Worm (Caenorhabditis elegans) whole organism, L4 larva: ENCODE data around the gene F29C4.4.

ENCODE experiments used
- F26F4.8 ChIP-seq: fragments of 200-800 bp; sonication (Bioruptor generic); conservative IDR thresholded peaks from 2 replicates; pipeline ENCODE4 v1.3.6; 2022; ENCODE audit warnings: missing genetic modification characterization, missing compliant biosample characterization
- F49E8.2 ChIP-seq: sonication (generic microtip); optimal IDR thresholded peaks from 2 replicates; lab custom pipeline; 2016; ENCODE audit warnings: missing compliant biosample characterization, mild to moderate bottlenecking, missing genetic modification characterization, borderline replicate concordance
- T26A8.4 ChIP-seq: fragments of 200-800 bp; sonication (Bioruptor generic); IDR thresholded peaks from 2 replicates; pipeline ENCODE4 v1.3.6; 2022; ENCODE audit warnings: missing genetic modification characterization, missing compliant biosample characterization
- Y75B8A.6 ChIP-seq: fragments of 200-800 bp; sonication (Bioruptor generic); IDR thresholded peaks from 2 replicates; pipeline ENCODE4 v1.3.6; 2022; ENCODE audit warnings: missing genetic modification reagents, missing genetic modification characterization, missing compliant biosample characterization
- ZK337.2 ChIP-seq: fragments of 200-800 bp; sonication (Bioruptor generic); IDR thresholded peaks from 2 replicates; pipeline ENCODE4 v1.3.6; 2022; ENCODE audit warnings: missing genetic modification reagents, missing genetic modification characterization, missing compliant biosample characterization
- aha-1 ChIP-seq: fragments of 150-350 bp; peaks from one replicate; lab custom pipeline; 2014; ENCODE audit warnings: missing biosample characterization, missing genetic modification characterization
- attf-4 ChIP-seq: sonication (generic microtip); optimal IDR thresholded peaks from 3 replicates; lab custom pipeline; 2017; ENCODE audit warnings: missing biosample characterization, missing genetic modification characterization
- ceh-28 ChIP-seq: fragments of 150-350 bp; optimal IDR thresholded peaks from 2 replicates; lab custom pipeline; 2014; ENCODE audit warnings: missing biosample characterization, missing genetic modification reagents, missing genetic modification characterization
- ceh-44 ChIP-seq: fragments of 200-800 bp; sonication (Bioruptor generic); IDR thresholded peaks from 2 replicates; pipeline ENCODE4 v1.3.6; 2022; ENCODE audit warnings: missing genetic modification reagents, missing genetic modification characterization, missing compliant biosample characterization
- ceh-82 ChIP-seq: sonication (generic microtip); optimal IDR thresholded peaks from 2 replicates; lab custom pipeline; 2017; ENCODE audit warnings: missing biosample characterization, missing genetic modification characterization
- ces-1 ChIP-seq: fragments of 150-350 bp; sonication (generic microtip); optimal IDR thresholded peaks from 4 replicates; lab custom pipeline; 2014; ENCODE audit warnings: missing biosample characterization, missing genetic modification reagents, missing genetic modification characterization
- cey-2 ChIP-seq: sonication (generic microtip); optimal IDR thresholded peaks from 3 replicates; lab custom pipeline; 2017; ENCODE audit warnings: missing genetic modification characterization, mild to moderate bottlenecking, missing compliant biosample characterization, antibody characterized with exemption, borderline replicate concordance; ENCODE audit not compliant: insufficient read depth
- ctbp-1 ChIP-seq: fragments of 200-800 bp; sonication (Bioruptor generic); IDR thresholded peaks from 2 replicates; pipeline ENCODE4 v1.3.6; 2022; ENCODE audit warnings: missing genetic modification reagents, missing genetic modification characterization, missing compliant biosample characterization
- daf-16 ChIP-seq, 3 experiments: sonication (generic microtip); optimal IDR thresholded peaks; 2 replicates each; lab custom pipeline; 2016 to 2017; ENCODE audit warnings: missing genetic modification characterization in 3 of 3, missing genetic modification reagents in 3 of 3, mild to moderate bottlenecking in 2 of 3, missing compliant biosample characterization in 2 of 3, missing biosample characterization in 1 of 3, moderate library complexity in 1 of 3
- dmd-6 ChIP-seq: fragments of 200-800 bp; sonication (Bioruptor generic); IDR thresholded peaks from 2 replicates; pipeline ENCODE4 v1.3.6; 2022; ENCODE audit warnings: missing genetic modification reagents, missing genetic modification characterization, missing compliant biosample characterization
- dpl-1 ChIP-seq: fragments of 150-350 bp; optimal IDR thresholded peaks from 2 replicates; lab custom pipeline; 2014; ENCODE audit warnings: missing biosample characterization, missing genetic modification reagents, missing genetic modification characterization
- duxl-1 ChIP-seq: sonication (generic microtip); optimal IDR thresholded peaks from 2 replicates; lab custom pipeline; 2016; ENCODE audit warnings: mild to moderate bottlenecking, missing genetic modification characterization, moderate library complexity, missing compliant biosample characterization; ENCODE audit not compliant: poor library complexity
- egl-43 ChIP-seq: fragments of 200-800 bp; sonication (Bioruptor generic); IDR thresholded peaks from 2 replicates; pipeline ENCODE4 v1.3.6; 2022; ENCODE audit warnings: missing genetic modification reagents, missing genetic modification characterization, missing compliant biosample characterization
- fkh-10 ChIP-seq: fragments of 150-350 bp; optimal IDR thresholded peaks from 2 replicates; lab custom pipeline; 2014; ENCODE audit warnings: missing biosample characterization, missing genetic modification reagents, missing genetic modification characterization
- fos-1 ChIP-seq: fragments of 150-350 bp; optimal IDR thresholded peaks from 2 replicates; lab custom pipeline; 2014; ENCODE audit warnings: missing biosample characterization, missing genetic modification characterization
- gei-8 ChIP-seq: fragments of 200-800 bp; sonication (Bioruptor generic); optimal IDR thresholded peaks from 2 replicates; lab custom pipeline; 2018; ENCODE audit warnings: mild to moderate bottlenecking, missing genetic modification characterization, missing compliant biosample characterization
- hlh-11 ChIP-seq: fragments of 200-800 bp; sonication (Bioruptor generic); optimal IDR thresholded peaks from 2 replicates; lab custom pipeline; 2018; ENCODE audit warnings: mild to moderate bottlenecking, missing genetic modification characterization, missing compliant biosample characterization
- hlh-30 ChIP-seq: sonication (generic microtip); optimal IDR thresholded peaks from 2 replicates; lab custom pipeline; 2017; ENCODE audit warnings: antibody characterized with exemption, mild to moderate bottlenecking, missing genetic modification characterization, missing compliant biosample characterization; ENCODE audit not compliant: insufficient read depth
- lin-1 ChIP-seq: fragments of 200-800 bp; sonication (Bioruptor generic); IDR thresholded peaks from 2 replicates; pipeline ENCODE4 v1.3.6; 2022; ENCODE audit warnings: missing genetic modification reagents, missing genetic modification characterization, missing compliant biosample characterization
- lir-3 ChIP-seq: sonication (generic microtip); optimal IDR thresholded peaks from 2 replicates; lab custom pipeline; 2016; ENCODE audit warnings: mild to moderate bottlenecking, missing genetic modification characterization, missing compliant biosample characterization
- lsy-2 ChIP-seq, 2 experiments: fragments of 150-350 bp in 1 of 2; sonication (generic microtip) in 1 of 2; optimal IDR thresholded peaks; 2 replicates each; lab custom pipeline; 2014 to 2017; ENCODE audit warnings: missing biosample characterization in 2 of 2, missing genetic modification characterization in 2 of 2
- mep-1 ChIP-seq: fragments of 150-350 bp; sonication (generic microtip); optimal IDR thresholded peaks from 3 replicates; lab custom pipeline; 2014; ENCODE audit warnings: missing biosample characterization, missing genetic modification characterization
- mxl-2 ChIP-seq: fragments of 200-800 bp; sonication (Bioruptor generic); conservative IDR thresholded peaks from 2 replicates; pipeline ENCODE4 v1.3.6; 2022; ENCODE audit warnings: missing genetic modification reagents, missing genetic modification characterization, missing compliant biosample characterization
- mxl-3 ChIP-seq: fragments of 200-800 bp; sonication (Bioruptor generic); optimal IDR thresholded peaks from 2 replicates; lab custom pipeline; 2018; ENCODE audit warnings: mild to moderate bottlenecking, missing genetic modification characterization, missing compliant biosample characterization
- nhr-10 ChIP-seq: fragments of 150-350 bp; optimal IDR thresholded peaks from 2 replicates; lab custom pipeline; 2014; ENCODE audit warnings: missing biosample characterization, missing genetic modification characterization
- nhr-102 ChIP-seq: sonication (generic microtip); optimal IDR thresholded peaks from 2 replicates; lab custom pipeline; 2016; ENCODE audit warnings: mild to moderate bottlenecking, missing genetic modification characterization, moderate library complexity, missing compliant biosample characterization
- nhr-11 ChIP-seq: fragments of 150-350 bp; optimal IDR thresholded peaks from 2 replicates; lab custom pipeline; 2014; ENCODE audit warnings: missing biosample characterization, missing genetic modification characterization
- nhr-237 ChIP-seq: sonication (generic microtip); optimal IDR thresholded peaks from 2 replicates; lab custom pipeline; 2017; ENCODE audit warnings: missing biosample characterization, missing genetic modification characterization
- nhr-28 ChIP-seq: fragments of 150-350 bp; optimal IDR thresholded peaks from 2 replicates; lab custom pipeline; 2014; ENCODE audit warnings: missing biosample characterization, missing genetic modification characterization
- nhr-42 ChIP-seq: fragments of 200-800 bp; sonication (Bioruptor generic); IDR thresholded peaks from 2 replicates; pipeline ENCODE4 v1.3.6; 2022; ENCODE audit warnings: missing genetic modification characterization, missing compliant biosample characterization
- php-3 ChIP-seq: fragments of 200-800 bp; sonication (Bioruptor generic); IDR thresholded peaks from 2 replicates; pipeline ENCODE4 v1.3.6; 2022; ENCODE audit warnings: missing genetic modification reagents, missing genetic modification characterization, missing compliant biosample characterization
- set-16 ChIP-seq: fragments of 200-800 bp; sonication (Bioruptor generic); IDR thresholded peaks from 2 replicates; pipeline ENCODE4 v1.3.6; 2022; ENCODE audit warnings: missing genetic modification reagents, missing genetic modification characterization, missing compliant biosample characterization
- snpc-4 ChIP-seq: fragments of 150-350 bp; optimal IDR thresholded peaks from 2 replicates; lab custom pipeline; 2014; ENCODE audit warnings: missing biosample characterization, missing genetic modification characterization
- tra-1 ChIP-seq: fragments of 200-800 bp; sonication (Bioruptor generic); IDR thresholded peaks from 2 replicates; pipeline ENCODE4 v1.3.6; 2022; ENCODE audit warnings: missing genetic modification reagents, missing genetic modification characterization, missing compliant biosample characterization
- vab-7 ChIP-seq: fragments of 200-800 bp; sonication (Bioruptor generic); IDR thresholded peaks from 2 replicates; pipeline ENCODE4 v1.3.6; 2022; ENCODE audit warnings: missing genetic modification reagents, missing genetic modification characterization, missing compliant biosample characterization
- zag-1 ChIP-seq: fragments of 150-350 bp; optimal IDR thresholded peaks from 2 replicates; lab custom pipeline; 2014; ENCODE audit warnings: missing biosample characterization, missing genetic modification characterization
- zfp-2 ChIP-seq: sonication (generic microtip); optimal IDR thresholded peaks from 2 replicates; lab custom pipeline; 2016; ENCODE audit warnings: mild to moderate bottlenecking, missing genetic modification characterization, missing compliant biosample characterization
- zfp-3 ChIP-seq: fragments of 200-800 bp; sonication (Bioruptor generic); conservative IDR thresholded peaks from 2 replicates; pipeline ENCODE4 v1.3.6; 2022; ENCODE audit warnings: missing genetic modification reagents, missing genetic modification characterization, missing compliant biosample characterization
- zip-11 ChIP-seq: fragments of 200-800 bp; sonication (Bioruptor generic); IDR thresholded peaks from 2 replicates; pipeline ENCODE4 v1.3.6; 2022; ENCODE audit warnings: missing genetic modification characterization, missing compliant biosample characterization
- ztf-7 ChIP-seq: fragments of 150-350 bp; optimal IDR thresholded peaks from 2 replicates; lab custom pipeline; 2014; ENCODE audit warnings: missing biosample characterization, missing genetic modification characterization

The F29C4.4 gene

ce11 chrIV:121607-122006 is 10.1 kb downstream of the F29C4.4 start, which contains the start of gene tut-1:
Gene tut-1 (minus strand): TSS chrIV:121707.
- TF ChIP-seq duxl-1, result no peak
- no peak for TF ChIP-seq zfp-2 (tag; lab: Kevin White, UChicago)
- no peak for TF ChIP-seq nhr-42 (GFP tag; lab: Robert Waterston, UW)
- TF ChIP-seq nhr-11 (tag; lab: Kevin White, UChicago), result no peak
- no peak for TF ChIP-seq gei-8
- no peak for TF ChIP-seq ceh-28
- TF ChIP-seq T26A8.4 (GFP tag; lab: Robert Waterston, UW), result no peak
- no peak for TF ChIP-seq F26F4.8
- TF ChIP-seq F49E8.2 (tag; lab: Kevin White, UChicago), result no peak
- TF ChIP-seq nhr-28 (tag; lab: Kevin White, UChicago), result no peak
- no peak for TF ChIP-seq lsy-2 (tag; optimal IDR thresholded peaks at IDR 0.05; lab: Kevin White, UChicago)

ce11 chrIV:122877-123657 is 11.6 kb downstream of the F29C4.4 start:
- peak; percentile 85 for TF ChIP-seq set-16 (GFP tag; lab: Robert Waterston, UW)

ce11 chrIV:125881-126781 is 14.7 kb downstream of the F29C4.4 start, which contains the start of the genes grld-1 and cox-6C:
Gene grld-1 (minus strand): TSS chrIV:125931.
Gene cox-6C (plus strand): TSS chrIV:126731.
- TF ChIP-seq zip-11 (GFP tag; lab: Robert Waterston, UW), result no peak
- no peak for TF ChIP-seq ZK337.2 (GFP tag; lab: Robert Waterston, UW)
- TF ChIP-seq ces-1, result no peak
- no peak for TF ChIP-seq php-3 (GFP tag; lab: Robert Waterston, UW)
- TF ChIP-seq nhr-10, result no peak
- peak; percentile 54 for TF ChIP-seq hlh-11 (tag; lab: Kevin White, UChicago)
- no peak for TF ChIP-seq ctbp-1
- TF ChIP-seq ceh-44 (GFP tag; lab: Robert Waterston, UW), result no peak
- TF ChIP-seq vab-7 (GFP tag; lab: Robert Waterston, UW), result no peak
- TF ChIP-seq dpl-1 (GFP tag; lab: Kevin White, UChicago), result peak; percentile 45
- TF ChIP-seq egl-43, result no peak
- TF ChIP-seq Y75B8A.6, result no peak
- TF ChIP-seq ceh-28, result no peak
- TF ChIP-seq ceh-82, result no peak
- TF ChIP-seq dmd-6, result no peak
- TF ChIP-seq attf-4 (tag; lab: Kevin White, UChicago), result no peak
- peak; percentile 23 for TF ChIP-seq fkh-10
- peak; percentile 54 for TF ChIP-seq hlh-30 (tag; lab: Kevin White, UChicago)
- TF ChIP-seq cey-2 (tag; lab: Kevin White, UChicago), result no peak
- peak; percentile 65 for TF ChIP-seq mep-1
- peak; percentile 82 to 97 for TF ChIP-seq lsy-2 (tag; optimal IDR thresholded peaks at IDR 0.05; lab: Kevin White, UChicago)
- TF ChIP-seq daf-16 (GFP tag; optimal IDR thresholded peaks at IDR 0.05; lab: Kevin White, UChicago), result no peak
- TF ChIP-seq daf-16 (tag; optimal IDR thresholded peaks at IDR 0.05; lab: Kevin White, UChicago), result peak; percentile 65
- TF ChIP-seq zag-1 (tag; lab: Kevin White, UChicago), result no peak
- TF ChIP-seq zfp-3 (GFP tag; lab: Robert Waterston, UW), result no peak
- no peak for TF ChIP-seq mxl-3 (GFP tag; lab: Kevin White, UChicago)
- no peak for TF ChIP-seq snpc-4 (tag; lab: Kevin White, UChicago)
- no peak for TF ChIP-seq nhr-102 (tag; lab: Kevin White, UChicago)
- TF ChIP-seq lin-1 (GFP tag; lab: Robert Waterston, UW), result no peak
- TF ChIP-seq lir-3 (tag; lab: Kevin White, UChicago), result no peak
- no peak for TF ChIP-seq mxl-2 (GFP tag; lab: Robert Waterston, UW)
- TF ChIP-seq ztf-7 (tag; lab: Kevin White, UChicago), result no peak
- no peak for TF ChIP-seq nhr-237 (tag; lab: Kevin White, UChicago)
- TF ChIP-seq tra-1 (GFP tag; lab: Robert Waterston, UW), result no peak
- TF ChIP-seq aha-1 (tag; lab: Kevin White, UChicago), result peak; percentile 61
- no peak for TF ChIP-seq fos-1 (tag; lab: Kevin White, UChicago)
